Worm (Caenorhabditis elegans): ENCODE measurements around the gene Y51A2B.4.
A peak's percentile ranks its signal among the peaks of the same experiment; 100 is the strongest.

The Y51A2B.4 gene

ce11 chrV:18412351-18412750 is 23.4 kb upstream of the Y51A2B.4 start (continued):
- no peak for TF ChIP-seq pbrm-1 (GFP tag; IDR thresholded peaks at IDR 0.05)
- no peak for TF ChIP-seq ets-4 (GFP tag; optimal IDR thresholded peaks at IDR 0.05)
- TF ChIP-seq hrde-1 (tag; optimal IDR thresholded peaks at IDR 0.05; ENCODE audit: borderline replicate concordance): no peak
- TF ChIP-seq chd-7 (tag; optimal IDR thresholded peaks at IDR 0.05): no peak
- no peak for TF ChIP-seq aptf-3 (GFP tag; IDR thresholded peaks at IDR 0.05)
- TF ChIP-seq rpc-1 (optimal IDR thresholded peaks at IDR 0.05): peak; percentile 82
- peak; percentile 94 for TF ChIP-seq rpc-1 (tag; optimal IDR thresholded peaks at IDR 0.05)
- no peak for TF ChIP-seq F57A8.1 (GFP tag; optimal IDR thresholded peaks at IDR 0.05)
- TF ChIP-seq F55B11.4 (tag; optimal IDR thresholded peaks at IDR 0.05; ENCODE audit: borderline replicate concordance, insufficient read depth): no peak
- TF ChIP-seq sdz-38 (tag; optimal IDR thresholded peaks at IDR 0.05): no peak
- TF ChIP-seq C17E4.6 (GFP tag; IDR thresholded peaks at IDR 0.05): peak; percentile 54; the same call in 1 of the 2 replicates
- peak; percentile 44 for TF ChIP-seq snpc-1.1 (tag; optimal IDR thresholded peaks at IDR 0.05; ENCODE audit: insufficient read depth)
- TF ChIP-seq B0019.2 (GFP tag; conservative IDR thresholded peaks at IDR 0.05): no peak
- TF ChIP-seq zim-3 (tag; optimal IDR thresholded peaks at IDR 0.05): peak; percentile 43
- TF ChIP-seq nhr-120 (GFP tag; IDR thresholded peaks at IDR 0.05): no peak
- TF ChIP-seq F33H1.4 (GFP tag; IDR thresholded peaks at IDR 0.05): no peak
- peak in 1 of 3 experiments; percentile 56 for TF ChIP-seq lin-35 (GFP tag; optimal IDR thresholded peaks at IDR 0.05)
- TF ChIP-seq nhr-27 (tag; optimal IDR thresholded peaks at IDR 0.05): no peak
- TF ChIP-seq nfyb-1 (GFP tag; IDR thresholded peaks at IDR 0.05): no peak
- TF ChIP-seq madf-8 (GFP tag; conservative IDR thresholded peaks at IDR 0.05): no peak
- TF ChIP-seq cebp-1 (GFP tag; IDR thresholded peaks at IDR 0.05): no peak
- TF ChIP-seq cebp-1 (tag; optimal IDR thresholded peaks at IDR 0.05): peak; percentile 47
- TF ChIP-seq ztf-28 (GFP tag; IDR thresholded peaks at IDR 0.05): no peak
- TF ChIP-seq hsf-1 (GFP tag; IDR thresholded peaks at IDR 0.05): no peak
- no peak for TF ChIP-seq dpff-1 (tag; optimal IDR thresholded peaks at IDR 0.05)
- TF ChIP-seq ceh-58 (GFP tag; IDR thresholded peaks at IDR 0.05): no peak
- no peak; the same call in 1 of the 2 replicates for TF ChIP-seq Y79H2A.3 (GFP tag; conservative IDR thresholded peaks at IDR 0.05)
- TF ChIP-seq lsy-27 (tag; optimal IDR thresholded peaks at IDR 0.05; ENCODE audit: borderline replicate concordance, insufficient read depth): no peak
- TF ChIP-seq dpl-1 (GFP tag; optimal IDR thresholded peaks at IDR 0.05): no peak
- TF ChIP-seq him-1 (tag; optimal IDR thresholded peaks at IDR 0.05): peak; percentile 70
- no peak for TF ChIP-seq nfya-2 (GFP tag; IDR thresholded peaks at IDR 0.05)
- TF ChIP-seq egl-18 (GFP tag; IDR thresholded peaks at IDR 0.05): no peak
- TF ChIP-seq ztf-18 (tag; optimal IDR thresholded peaks at IDR 0.05): peak; percentile 66
- TF ChIP-seq attf-5 (GFP tag; optimal IDR thresholded peaks at IDR 0.05): peak; percentile 5
- TF ChIP-seq athp-1 (tag; optimal IDR thresholded peaks at IDR 0.05): no peak
- TF ChIP-seq let-607 (tag; optimal IDR thresholded peaks at IDR 0.05): no peak
- TF ChIP-seq nhr-179 (tag; optimal IDR thresholded peaks at IDR 0.05): no peak
- TF ChIP-seq mcd-1 (GFP tag; IDR thresholded peaks at IDR 0.05): no peak
- TF ChIP-seq somi-1 (GFP tag; optimal IDR thresholded peaks at IDR 0.05): no peak
- peak; percentile 50 for TF ChIP-seq F49E8.2 (tag; optimal IDR thresholded peaks at IDR 0.05; ENCODE audit: insufficient read depth)
- TF ChIP-seq ceh-100 (GFP tag; IDR thresholded peaks at IDR 0.05): no peak
- no peak for TF ChIP-seq cebp-2 (GFP tag; IDR thresholded peaks at IDR 0.05)
- no peak for TF ChIP-seq B0035.1 (tag; optimal IDR thresholded peaks at IDR 0.05)
- peak; percentile 35; the same call in 1 of the 2 replicates for TF ChIP-seq ekl-4 (GFP tag; IDR thresholded peaks at IDR 0.05)
- peak; percentile 45 for TF ChIP-seq snpc-3.4 (tag; optimal IDR thresholded peaks at IDR 0.05)
- TF ChIP-seq atf-7 (tag; optimal IDR thresholded peaks at IDR 0.05): no peak
- TF ChIP-seq Y53G8AR.9 (GFP tag; conservative IDR thresholded peaks at IDR 0.05): peak; percentile 38; the same call in 1 of the 2 replicates
- no peak for TF ChIP-seq ceh-40 (GFP tag; IDR thresholded peaks at IDR 0.05)
- TF ChIP-seq F22D6.2 (tag; optimal IDR thresholded peaks at IDR 0.05): no peak
